Worm (Caenorhabditis elegans) whole organism, L2 larva: ENCODE measurements around the gene sto-4.

ENCODE experiments used
- F13H6.1 ChIP-seq: sonication (generic microtip); optimal IDR thresholded peaks from 2 replicates; lab custom pipeline; 2016; ENCODE audit warnings: missing genetic modification characterization, missing compliant biosample characterization
- R02D3.7 ChIP-seq: fragments of 150-350 bp; optimal IDR thresholded peaks from 2 replicates; lab custom pipeline; 2014; ENCODE audit warnings: missing biosample characterization, missing genetic modification characterization
- Y55F3AM.14 ChIP-seq: fragments of 200-800 bp; sonication (Bioruptor generic); optimal IDR thresholded peaks from 2 replicates; lab custom pipeline; 2018; ENCODE audit warnings: mild to moderate bottlenecking, missing genetic modification characterization, missing compliant biosample characterization
- ZK546.5 ChIP-seq: sonication (generic microtip); optimal IDR thresholded peaks from 2 replicates; lab custom pipeline; 2017; ENCODE audit warnings: missing biosample characterization, missing genetic modification characterization
- alr-1 ChIP-seq: fragments of 150-350 bp; optimal IDR thresholded peaks from 2 replicates; lab custom pipeline; 2014; ENCODE audit warnings: missing biosample characterization, missing genetic modification characterization
- ama-1 ChIP-seq: fragments of 150-350 bp; optimal IDR thresholded peaks from 2 replicates; lab custom pipeline; 2018; ENCODE audit warnings: inconsistent platforms
- blmp-1 ChIP-seq: sonication (generic microtip); optimal IDR thresholded peaks from 2 replicates; lab custom pipeline; 2017; ENCODE audit warnings: missing genetic modification characterization, mild to moderate bottlenecking, missing compliant biosample characterization, antibody characterized with exemption, moderate library complexity; ENCODE audit not compliant: insufficient read depth
- ceh-16 ChIP-seq: fragments of 150-350 bp; optimal IDR thresholded peaks from 2 replicates; lab custom pipeline; 2014; ENCODE audit warnings: missing biosample characterization, missing genetic modification characterization
- ceh-82 ChIP-seq: fragments of 150-350 bp; optimal IDR thresholded peaks from 2 replicates; lab custom pipeline; 2014; ENCODE audit warnings: missing biosample characterization, missing genetic modification characterization
- dmd-4 ChIP-seq: sonication (generic microtip); optimal IDR thresholded peaks from 2 replicates; lab custom pipeline; 2017; ENCODE audit warnings: missing biosample characterization, missing genetic modification characterization
- egl-27 ChIP-seq: sonication (generic microtip); optimal IDR thresholded peaks from 3 replicates; lab custom pipeline; 2017; ENCODE audit warnings: missing biosample characterization, missing genetic modification reagents, missing genetic modification characterization
- elt-1 ChIP-seq: fragments of 150-350 bp; optimal IDR thresholded peaks from 2 replicates; lab custom pipeline; 2014; ENCODE audit warnings: missing biosample characterization, missing genetic modification characterization
- elt-3 ChIP-seq: sonication (generic microtip); optimal IDR thresholded peaks from 2 replicates; lab custom pipeline; 2017; ENCODE audit warnings: missing biosample characterization, missing genetic modification characterization
- fos-1 ChIP-seq: fragments of 150-350 bp; optimal IDR thresholded peaks from 2 replicates; lab custom pipeline; 2014; ENCODE audit warnings: missing biosample characterization, missing genetic modification characterization
- gmeb-1 ChIP-seq: fragments of 150-350 bp; optimal IDR thresholded peaks from 2 replicates; lab custom pipeline; 2014; ENCODE audit warnings: missing biosample characterization, missing genetic modification characterization
- lin-11 ChIP-seq: fragments of 150-350 bp; sonication (generic microtip); optimal IDR thresholded peaks from 2 replicates; lab custom pipeline; 2014; ENCODE audit warnings: missing biosample characterization, missing genetic modification characterization, inconsistent platforms, mixed read lengths
- lin-13 ChIP-seq: fragments of 150-350 bp; optimal IDR thresholded peaks from 2 replicates; lab custom pipeline; 2014; ENCODE audit warnings: missing biosample characterization, missing genetic modification reagents, missing genetic modification characterization
- lin-39 ChIP-seq: fragments of 150-350 bp; optimal IDR thresholded peaks from 2 replicates; lab custom pipeline; 2014; ENCODE audit warnings: missing biosample characterization, missing genetic modification reagents, missing genetic modification characterization
- lsy-2 ChIP-seq, 2 experiments: fragments of 150-350 bp in 1 of 2; sonication (generic microtip) in 1 of 2; optimal IDR thresholded peaks; 2 replicates each; lab custom pipeline; 2014 to 2017; ENCODE audit warnings: missing biosample characterization in 2 of 2, missing genetic modification characterization in 2 of 2
- mab-5 ChIP-seq: fragments of 150-350 bp; optimal IDR thresholded peaks from 2 replicates; lab custom pipeline; 2014; ENCODE audit warnings: missing biosample characterization, missing genetic modification characterization
- mdl-1 ChIP-seq, 2 experiments: fragments of 150-350 bp in 1 of 2; sonication (generic microtip) in 1 of 2; optimal IDR thresholded peaks; 2 replicates each; lab custom pipeline; 2017; ENCODE audit warnings: missing biosample characterization in 2 of 2, missing genetic modification characterization in 2 of 2
- nhr-12 ChIP-seq: fragments of 150-350 bp; optimal IDR thresholded peaks from 2 replicates; lab custom pipeline; 2014; ENCODE audit warnings: missing biosample characterization, missing genetic modification characterization
- nhr-129 ChIP-seq: fragments of 150-350 bp; optimal IDR thresholded peaks from 2 replicates; lab custom pipeline; 2014; ENCODE audit warnings: missing biosample characterization, missing genetic modification characterization
- nhr-21 ChIP-seq: fragments of 150-350 bp; optimal IDR thresholded peaks from 2 replicates; lab custom pipeline; 2014; ENCODE audit warnings: missing biosample characterization, missing genetic modification characterization
- nhr-23 ChIP-seq: fragments of 150-350 bp; optimal IDR thresholded peaks from 2 replicates; lab custom pipeline; 2014; ENCODE audit warnings: missing biosample characterization, missing genetic modification reagents, missing genetic modification characterization
- nhr-25 ChIP-seq: fragments of 150-350 bp; sonication (generic microtip); optimal IDR thresholded peaks from 3 replicates; lab custom pipeline; 2014; ENCODE audit warnings: missing biosample characterization, missing genetic modification characterization
- nhr-77 ChIP-seq: fragments of 150-350 bp; optimal IDR thresholded peaks from 2 replicates; lab custom pipeline; 2014; ENCODE audit warnings: missing biosample characterization, missing genetic modification characterization
- peb-1 ChIP-seq: fragments of 150-350 bp; optimal IDR thresholded peaks from 2 replicates; lab custom pipeline; 2014; ENCODE audit warnings: missing biosample characterization, missing genetic modification characterization
- sem-4 ChIP-seq: fragments of 150-350 bp; optimal IDR thresholded peaks from 2 replicates; lab custom pipeline; 2014; ENCODE audit warnings: missing biosample characterization, missing genetic modification reagents, missing genetic modification characterization
- skn-1 ChIP-seq: sonication (generic microtip); optimal IDR thresholded peaks from 2 replicates; lab custom pipeline; 2017; ENCODE audit warnings: missing biosample characterization, missing genetic modification characterization
- sma-3 ChIP-seq: sonication (generic microtip); optimal IDR thresholded peaks from 2 replicates; lab custom pipeline; 2016; ENCODE audit warnings: missing genetic modification reagents, missing genetic modification characterization, missing compliant biosample characterization
- snpc-4 ChIP-seq: fragments of 150-350 bp; optimal IDR thresholded peaks from 2 replicates; lab custom pipeline; 2014; ENCODE audit warnings: missing biosample characterization, missing genetic modification characterization
- unc-62 ChIP-seq: fragments of 150-350 bp; optimal IDR thresholded peaks from 2 replicates; lab custom pipeline; 2014; ENCODE audit warnings: missing biosample characterization, missing genetic modification reagents, missing genetic modification characterization
- zag-1 ChIP-seq: fragments of 150-350 bp; optimal IDR thresholded peaks from 2 replicates; lab custom pipeline; 2014; ENCODE audit warnings: missing biosample characterization, missing genetic modification characterization

Gene sto-4

ce11 chrX:11608110-11608759 lies 35.7 kb upstream of the sto-4 start:
- TF ChIP-seq alr-1 (tag; lab: Kevin White, UChicago): no peak
- no peak for TF ChIP-seq lin-39 (tag; lab: Kevin White, UChicago)
- no peak for TF ChIP-seq ceh-16 (tag; lab: Kevin White, UChicago)
- TF ChIP-seq egl-27 (tag; lab: Kevin White, UChicago): no peak
- TF ChIP-seq R02D3.7 (tag; lab: Kevin White, UChicago): no peak
- no peak for TF ChIP-seq nhr-12 (tag; lab: Kevin White, UChicago)
- TF ChIP-seq gmeb-1 (tag; lab: Kevin White, UChicago): no peak
- TF ChIP-seq ceh-82 (tag; lab: Kevin White, UChicago): no peak
- no peak for TF ChIP-seq skn-1
- TF ChIP-seq elt-1 (tag; lab: Kevin White, UChicago): no peak
- no peak for TF ChIP-seq sem-4
- TF ChIP-seq dmd-4 (tag; lab: Kevin White, UChicago): no peak
- no peak for TF ChIP-seq peb-1
- no peak for TF ChIP-seq sma-3 (GFP tag; lab: Kevin White, UChicago)
- TF ChIP-seq nhr-129 (tag; lab: Kevin White, UChicago): no peak
- no peak for TF ChIP-seq fos-1 (tag; lab: Kevin White, UChicago)
- no peak for TF ChIP-seq Y55F3AM.14 (GFP tag; lab: Kevin White, UChicago)
- TF ChIP-seq, all 48 proteins: peak for 0

- TF ChIP-seq ama-1 (lab: Kevin White, UChicago) (no peak), lin-13 (GFP tag; lab: Kevin White, UChicago) (no peak), nhr-21 (tag; lab: Kevin White, UChicago) (no peak), nhr-23 (tag; lab: Kevin White, UChicago) (no peak)
These were observed 26.5 kb upstream of the sto-4 start, which contains the start of gene F52D10.4 for ce11 chrX:11617387-11617786. Gene F52D10.4 (plus strand): TSS chrX:11617470.

ce11 chrX:11621997-11622396 lies 21.9 kb upstream of the sto-4 start, which contains the start of gene sto-3:
Gene sto-3 (minus strand): TSS chrX:11622097.
- no peak for TF ChIP-seq ceh-82 (tag; lab: Kevin White, UChicago)
- no peak for TF ChIP-seq mdl-1 (tag; optimal IDR thresholded peaks at IDR 0.05; lab: Kevin White, UChicago)
- no peak for TF ChIP-seq elt-3 (tag; lab: Kevin White, UChicago)
- no peak for TF ChIP-seq lin-39 (tag; lab: Kevin White, UChicago)
- TF ChIP-seq nhr-23 (tag; lab: Kevin White, UChicago): no peak
- TF ChIP-seq nhr-129 (tag; lab: Kevin White, UChicago): no peak
- TF ChIP-seq, all 48 proteins: peak for 0

- TF ChIP-seq lin-11 (no peak), snpc-4 (tag; lab: Kevin White, UChicago) (peak; percentile 79)
These were observed 20.5 kb upstream of the sto-4 start for ce11 chrX:11623442-11623841.

- TF ChIP-seq elt-3 (tag; lab: Kevin White, UChicago): no peak
These were observed 19.3 kb upstream of the sto-4 start for ce11 chrX:11624621-11625020.

ce11 chrX:11627013-11627412 lies 16.9 kb upstream of the sto-4 start, which contains the start of gene twk-44:
Gene twk-44 (minus strand): TSS chrX:11627113.
- no peak for TF ChIP-seq peb-1
- no peak for TF ChIP-seq Y55F3AM.14 (GFP tag; lab: Kevin White, UChicago)
- TF ChIP-seq lin-11: no peak
- no peak for TF ChIP-seq ceh-16 (tag; lab: Kevin White, UChicago)
- TF ChIP-seq zag-1: no peak
- no peak for TF ChIP-seq ama-1 (lab: Kevin White, UChicago)
- no peak for TF ChIP-seq egl-27 (tag; lab: Kevin White, UChicago)
- no peak for TF ChIP-seq dmd-4 (tag; lab: Kevin White, UChicago)
- TF ChIP-seq nhr-77: no peak
- TF ChIP-seq nhr-12 (tag; lab: Kevin White, UChicago): no peak
- TF ChIP-seq elt-3 (tag; lab: Kevin White, UChicago): no peak
- TF ChIP-seq nhr-25 (tag; lab: Kevin White, UChicago): no peak

ce11 chrX:11628580-11628979 lies 15.3 kb upstream of the sto-4 start, which contains the start of gene spp-30:
Gene spp-30 (minus strand): TSS chrX:11628680.
- TF ChIP-seq ZK546.5 (tag; lab: Kevin White, UChicago) (no peak), alr-1 (tag; lab: Kevin White, UChicago) (no peak), mdl-1 (tag; optimal IDR thresholded peaks at IDR 0.05; lab: Kevin White, UChicago) (no peak), F13H6.1 (tag; lab: Kevin White, UChicago) (no peak), blmp-1 (tag; lab: Kevin White, UChicago) (no peak), sem-4 (no peak), elt-3 (tag; lab: Kevin White, UChicago) (no peak), unc-62 (GFP tag; lab: Kevin White, UChicago) (no peak), lsy-2 (tag; optimal IDR thresholded peaks at IDR 0.05; lab: Kevin White, UChicago) (no peak), lin-11 (no peak), nhr-23 (tag; lab: Kevin White, UChicago) (no peak), mab-5 (tag; lab: Kevin White, UChicago) (no peak)
